Worm (Caenorhabditis elegans): ENCODE measurements around the gene F22E5.22.
"Not testable (repeated sequence)": the region's sequence is repeated elsewhere in the genome, so short reads cannot be mapped to it uniquely, and the experiment has no call there.

DNA sequence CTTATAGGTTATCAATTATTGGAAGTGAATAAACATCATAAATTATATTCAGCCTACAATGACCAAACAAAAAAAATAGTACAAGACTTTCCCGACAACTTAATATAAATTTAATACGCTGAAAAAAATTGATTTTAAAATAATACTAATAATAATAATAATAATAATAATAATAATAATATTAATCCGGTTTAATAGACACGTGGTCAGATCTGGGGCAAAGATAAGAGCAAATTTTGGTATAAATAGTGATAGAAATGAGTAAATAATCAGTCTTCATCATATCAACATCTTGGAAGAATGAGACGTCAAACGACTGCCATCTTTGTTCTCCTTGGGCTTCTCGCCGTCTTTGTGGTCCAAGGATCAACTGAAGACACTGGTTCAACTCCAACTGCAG lies 49.1 kb upstream of the F22E5.22 start, which contains the start of gene msrp-5:
- not testable (repeated sequence) for TF ChIP-seq flt-1 (GFP tag; IDR thresholded peaks at IDR 0.05); ref-1 (GFP tag; conservative IDR thresholded peaks at IDR 0.05); ztf-29 (GFP tag; IDR thresholded peaks at IDR 0.05); cog-1 (tag; optimal IDR thresholded peaks at IDR 0.05); klf-2 (GFP tag; conservative IDR thresholded peaks at IDR 0.05); med-1 (GFP tag; optimal IDR thresholded peaks at IDR 0.05; ENCODE audit: insufficient read depth); tab-1 (GFP tag; IDR thresholded peaks at IDR 0.05); ztf-23 (GFP tag; IDR thresholded peaks at IDR 0.05); T22C8.4 (GFP tag; IDR thresholded peaks at IDR 0.05)

Measured in whole organism, midembryonic.